Worm (Caenorhabditis elegans): ENCODE data around the gene fbxa-5.

Gene fbxa-5

ce11 chrIII:1308887-1309286 lies 31.3 kb downstream of the fbxa-5 start, which contains the start of gene Y82E9BL.12:
TSS of gene Y82E9BL.12 (plus strand) at chrIII:1309187.
- TF ChIP-seq med-1 (GFP tag; optimal IDR thresholded peaks at IDR 0.05; ENCODE audit: insufficient read depth) = no peak
- no peak for TF ChIP-seq tab-1 (GFP tag; IDR thresholded peaks at IDR 0.05)
- no peak for TF ChIP-seq klf-2 (GFP tag; conservative IDR thresholded peaks at IDR 0.05)
- TF ChIP-seq flt-1 (GFP tag; IDR thresholded peaks at IDR 0.05) = no peak
- TF ChIP-seq ztf-23 (GFP tag; IDR thresholded peaks at IDR 0.05) = no peak
- TF ChIP-seq ztf-29 (GFP tag; IDR thresholded peaks at IDR 0.05) = no peak
- no peak for TF ChIP-seq ref-1 (GFP tag; conservative IDR thresholded peaks at IDR 0.05)
- TF ChIP-seq cog-1 (tag; optimal IDR thresholded peaks at IDR 0.05) = no peak
- TF ChIP-seq T22C8.4 (GFP tag; IDR thresholded peaks at IDR 0.05) = no peak

- TF ChIP-seq ref-1 (GFP tag; conservative IDR thresholded peaks at IDR 0.05) = no peak
- TF ChIP-seq klf-2 (GFP tag; conservative IDR thresholded peaks at IDR 0.05) = no peak
- TF ChIP-seq ztf-29 (GFP tag; IDR thresholded peaks at IDR 0.05) = no peak
- no peak for TF ChIP-seq tab-1 (GFP tag; IDR thresholded peaks at IDR 0.05)
- TF ChIP-seq ztf-23 (GFP tag; IDR thresholded peaks at IDR 0.05) = no peak
- no peak for TF ChIP-seq T22C8.4 (GFP tag; IDR thresholded peaks at IDR 0.05)
- no peak for TF ChIP-seq cog-1 (tag; optimal IDR thresholded peaks at IDR 0.05)
- no peak for TF ChIP-seq flt-1 (GFP tag; IDR thresholded peaks at IDR 0.05)
- TF ChIP-seq med-1 (GFP tag; optimal IDR thresholded peaks at IDR 0.05; ENCODE audit: insufficient read depth) = no peak
Observed at ce11 chrIII:1308209-1308608, 31.9 kb downstream of the fbxa-5 start, which contains the start of gene fbxa-79. TSS of gene fbxa-79 (minus strand) at chrIII:1308294.

DNA sequence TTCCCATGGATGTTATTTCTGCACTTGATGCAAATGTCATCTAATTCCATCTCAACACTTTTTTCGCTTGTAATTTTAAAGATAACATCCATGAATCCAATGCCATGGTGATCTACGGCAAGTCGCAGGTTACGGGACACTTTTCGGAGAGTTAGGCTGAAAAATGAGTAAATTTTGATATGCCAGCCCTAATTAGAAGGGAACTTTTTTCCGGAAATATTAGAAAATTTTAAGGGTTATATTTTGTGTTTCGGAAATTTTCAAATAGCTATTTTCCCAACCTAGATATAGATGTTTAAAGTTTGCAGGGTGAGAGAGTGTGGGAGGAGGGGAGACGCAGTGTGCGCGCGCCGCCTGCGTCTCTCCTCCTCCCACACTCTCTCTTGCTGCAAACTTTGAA lies 32.8 kb downstream of the fbxa-5 start:
- no peak for TF ChIP-seq flt-1 (GFP tag; IDR thresholded peaks at IDR 0.05)
- no peak for TF ChIP-seq ztf-29 (GFP tag; IDR thresholded peaks at IDR 0.05)
- no peak for TF ChIP-seq klf-2 (GFP tag; conservative IDR thresholded peaks at IDR 0.05)
- TF ChIP-seq cog-1 (tag; optimal IDR thresholded peaks at IDR 0.05) = no peak
- TF ChIP-seq ref-1 (GFP tag; conservative IDR thresholded peaks at IDR 0.05) = no peak
- TF ChIP-seq ztf-23 (GFP tag; IDR thresholded peaks at IDR 0.05) = no peak
- no peak for TF ChIP-seq med-1 (GFP tag; optimal IDR thresholded peaks at IDR 0.05; ENCODE audit: insufficient read depth)
- TF ChIP-seq tab-1 (GFP tag; IDR thresholded peaks at IDR 0.05) = no peak
- TF ChIP-seq T22C8.4 (GFP tag; IDR thresholded peaks at IDR 0.05) = no peak

DNA sequence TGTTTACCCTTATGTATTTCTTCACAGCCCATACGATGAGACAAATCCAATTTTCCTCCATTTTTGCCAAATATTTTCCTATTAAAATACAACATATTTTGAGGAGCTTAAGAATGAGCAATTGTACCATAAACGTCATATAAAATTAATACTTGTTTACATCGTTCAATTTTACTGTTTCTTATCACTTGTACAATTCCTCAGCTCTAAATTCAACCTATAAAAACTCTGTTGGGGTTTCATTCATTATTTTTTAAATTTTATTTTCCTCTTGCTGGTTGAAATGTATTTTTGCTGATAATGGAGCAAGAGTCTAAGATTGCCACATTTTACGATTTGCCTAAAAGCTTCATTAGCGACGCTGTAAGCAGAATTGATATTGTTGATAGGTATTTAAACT lies 36.7 kb downstream of the fbxa-5 start, which contains the start of gene fbxa-75:
fbxa-75 (plus strand) TSS at position 301 of the 400 bp plus-strand sequence.
- TF ChIP-seq T22C8.4 (GFP tag; IDR thresholded peaks at IDR 0.05) = no peak
- no peak for TF ChIP-seq ref-1 (GFP tag; conservative IDR thresholded peaks at IDR 0.05)
- no peak for TF ChIP-seq ztf-29 (GFP tag; IDR thresholded peaks at IDR 0.05)
- no peak for TF ChIP-seq cog-1 (tag; optimal IDR thresholded peaks at IDR 0.05)
- no peak for TF ChIP-seq klf-2 (GFP tag; conservative IDR thresholded peaks at IDR 0.05)
- no peak for TF ChIP-seq tab-1 (GFP tag; IDR thresholded peaks at IDR 0.05)
- no peak for TF ChIP-seq flt-1 (GFP tag; IDR thresholded peaks at IDR 0.05)
- no peak for TF ChIP-seq med-1 (GFP tag; optimal IDR thresholded peaks at IDR 0.05; ENCODE audit: insufficient read depth)
- no peak for TF ChIP-seq ztf-23 (GFP tag; IDR thresholded peaks at IDR 0.05)

DNA sequence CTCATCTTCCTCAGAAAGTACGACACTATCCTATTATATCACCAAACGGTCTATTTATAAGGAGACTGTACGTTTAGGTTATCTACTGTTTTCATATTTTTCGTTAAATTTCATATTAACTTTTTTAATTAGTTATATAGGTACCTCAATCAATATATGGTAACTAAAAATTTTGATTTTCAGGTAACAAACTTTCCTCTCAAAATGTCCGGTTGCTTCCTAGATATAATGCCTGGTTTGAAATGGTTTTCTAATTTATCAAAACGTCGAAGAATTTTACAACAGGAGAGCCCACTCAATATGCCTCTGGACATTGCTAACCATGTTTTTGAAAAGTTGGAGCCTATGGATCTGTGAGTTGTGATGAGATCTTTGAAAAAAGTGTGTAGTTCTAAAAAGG lies 42.5 kb downstream of the fbxa-5 start, which contains the start of gene fbxa-28:
fbxa-28 (plus strand) TSS at position 301 of the 400 bp plus-strand sequence.
- TF ChIP-seq klf-2 (GFP tag; conservative IDR thresholded peaks at IDR 0.05) (no peak), flt-1 (GFP tag; IDR thresholded peaks at IDR 0.05) (no peak), tab-1 (GFP tag; IDR thresholded peaks at IDR 0.05) (no peak), med-1 (GFP tag; optimal IDR thresholded peaks at IDR 0.05; ENCODE audit: insufficient read depth) (no peak)

DNA sequence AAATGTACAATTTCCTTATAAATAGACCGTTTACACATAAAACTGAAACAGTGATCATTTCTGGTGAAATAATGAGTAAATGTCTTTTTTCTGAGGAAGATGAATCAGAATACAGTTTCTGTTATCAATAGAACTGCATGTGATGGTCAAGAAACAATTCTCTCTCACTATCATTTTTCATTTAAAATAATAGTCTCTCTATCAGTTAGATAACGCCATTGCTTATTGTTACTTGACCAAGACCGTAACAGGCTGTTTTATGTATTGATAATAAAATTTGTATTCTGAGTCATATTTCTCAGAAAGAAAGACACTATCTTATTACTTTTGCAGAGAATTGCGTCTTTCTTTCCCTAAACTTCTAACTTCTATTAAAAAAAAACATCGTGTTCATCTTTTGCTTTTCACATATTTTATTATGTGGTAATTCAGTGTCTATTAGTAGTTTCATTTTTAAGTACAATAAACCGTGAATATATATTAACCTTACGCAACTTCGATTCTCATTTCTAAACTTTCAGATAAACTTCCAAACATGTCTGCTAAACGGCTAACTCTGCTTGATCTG lies 44.9 kb downstream of the fbxa-5 start, which contains the start of gene fbxa-35:
fbxa-35 (plus strand) TSS at position 518 of the 568 bp plus-strand sequence.
- no peak for TF ChIP-seq T22C8.4 (GFP tag; IDR thresholded peaks at IDR 0.05)
- no peak for TF ChIP-seq flt-1 (GFP tag; IDR thresholded peaks at IDR 0.05)
- no peak for TF ChIP-seq ztf-29 (GFP tag; IDR thresholded peaks at IDR 0.05)
- TF ChIP-seq klf-2 (GFP tag; conservative IDR thresholded peaks at IDR 0.05) = no peak

ce11 chrIII:1293135-1293534 lies 47.0 kb downstream of the fbxa-5 start, which contains the start of gene fbxa-36:
TSS of gene fbxa-36 (minus strand) at chrIII:1293235.
- TF ChIP-seq ztf-29 (GFP tag; IDR thresholded peaks at IDR 0.05) (no peak), klf-2 (GFP tag; conservative IDR thresholded peaks at IDR 0.05) (no peak), ref-1 (GFP tag; conservative IDR thresholded peaks at IDR 0.05) (no peak), tab-1 (GFP tag; IDR thresholded peaks at IDR 0.05) (no peak), T22C8.4 (GFP tag; IDR thresholded peaks at IDR 0.05) (no peak), cog-1 (tag; optimal IDR thresholded peaks at IDR 0.05) (no peak), ztf-23 (GFP tag; IDR thresholded peaks at IDR 0.05) (no peak), med-1 (GFP tag; optimal IDR thresholded peaks at IDR 0.05; ENCODE audit: insufficient read depth) (no peak), flt-1 (GFP tag; IDR thresholded peaks at IDR 0.05) (no peak)

ce11 chrIII:1289139-1289538 lies 51.0 kb downstream of the fbxa-5 start:
- TF ChIP-seq tab-1 (GFP tag; IDR thresholded peaks at IDR 0.05) = no peak
- no peak for TF ChIP-seq ztf-23 (GFP tag; IDR thresholded peaks at IDR 0.05)
- no peak for TF ChIP-seq klf-2 (GFP tag; conservative IDR thresholded peaks at IDR 0.05)
- TF ChIP-seq T22C8.4 (GFP tag; IDR thresholded peaks at IDR 0.05) = no peak
- no peak for TF ChIP-seq flt-1 (GFP tag; IDR thresholded peaks at IDR 0.05)
- no peak for TF ChIP-seq cog-1 (tag; optimal IDR thresholded peaks at IDR 0.05)
- no peak for TF ChIP-seq ztf-29 (GFP tag; IDR thresholded peaks at IDR 0.05)
- no peak for TF ChIP-seq ref-1 (GFP tag; conservative IDR thresholded peaks at IDR 0.05)
- TF ChIP-seq med-1 (GFP tag; optimal IDR thresholded peaks at IDR 0.05; ENCODE audit: insufficient read depth) = no peak

DNA sequence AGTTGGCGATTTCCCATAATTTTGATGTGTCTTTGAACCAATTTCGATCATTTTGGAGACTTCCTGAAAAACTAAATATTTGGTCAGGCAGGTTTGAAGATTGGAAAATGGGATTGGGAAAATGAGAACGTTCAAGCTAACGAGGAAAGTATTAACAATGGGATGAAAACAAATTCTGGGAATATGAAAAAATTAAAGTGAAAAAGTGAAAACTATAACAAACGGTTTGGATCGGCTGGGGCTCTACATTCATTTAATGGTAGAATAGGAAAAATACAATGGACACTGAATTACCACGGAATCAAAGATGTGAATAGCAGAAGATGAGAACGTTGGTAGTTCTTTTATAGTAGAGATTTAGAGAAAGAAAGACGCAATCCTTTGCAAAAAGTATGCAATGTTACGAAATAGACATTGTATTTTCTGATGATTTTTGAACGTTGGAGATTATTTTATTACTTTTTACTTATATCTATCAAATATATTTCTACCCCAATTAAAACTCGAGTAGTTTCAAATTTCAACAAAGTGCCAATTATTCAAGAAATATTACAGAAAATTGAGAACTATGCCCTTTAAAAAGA lies 51.6 kb downstream of the fbxa-5 start, which contains the start of gene fbxa-50:
fbxa-50 (minus strand) TSS at position 51 of the 584 bp plus-strand sequence.
- TF ChIP-seq cog-1 (tag; optimal IDR thresholded peaks at IDR 0.05) = no peak
- no peak for TF ChIP-seq ztf-23 (GFP tag; IDR thresholded peaks at IDR 0.05)
- no peak for TF ChIP-seq flt-1 (GFP tag; IDR thresholded peaks at IDR 0.05)
- TF ChIP-seq T22C8.4 (GFP tag; IDR thresholded peaks at IDR 0.05) = no peak
- no peak for TF ChIP-seq klf-2 (GFP tag; conservative IDR thresholded peaks at IDR 0.05)
- no peak for TF ChIP-seq ztf-29 (GFP tag; IDR thresholded peaks at IDR 0.05)
- TF ChIP-seq med-1 (GFP tag; optimal IDR thresholded peaks at IDR 0.05; ENCODE audit: insufficient read depth) = no peak
- no peak for TF ChIP-seq tab-1 (GFP tag; IDR thresholded peaks at IDR 0.05)
- TF ChIP-seq ref-1 (GFP tag; conservative IDR thresholded peaks at IDR 0.05) = no peak

All from whole organism, midembryonic.